Fruit fly (Drosophila melanogaster) whole organism, embryonic: Measurements from ENCODE around the gene hook.
A peak's percentile ranks its signal among the peaks of the same experiment; 100 is the strongest.

Source experiments
- Adf1 ChIP-seq: fragments of 200-800 bp; sonication (Bioruptor generic); IDR thresholded peaks from 2 replicates; pipeline ENCODE4 v1.3.6; 2022; ENCODE audit warnings: missing biosample characterization, missing genetic modification characterization
- B-H1 ChIP-seq: fragments of 200-800 bp; sonication (Bioruptor generic); IDR thresholded peaks from 3 replicates; pipeline ENCODE4 v1.3.6; 2022; ENCODE audit warnings: missing biosample characterization, missing genetic modification characterization
- CG10543 ChIP-seq: fragments of 200-800 bp; sonication (Bioruptor generic); optimal IDR thresholded peaks from 3 replicates; lab custom pipeline; 2017; ENCODE audit warnings: missing biosample characterization, mild to moderate bottlenecking, missing genetic modification characterization, moderate library complexity
- CG11456 ChIP-seq: fragments of 200-800 bp; sonication (Bioruptor generic); IDR thresholded peaks from 3 replicates; pipeline ENCODE4 v1.3.6; 2022; ENCODE audit warnings: missing biosample characterization, missing genetic modification characterization
- CG12104 ChIP-seq: fragments of 200-800 bp; sonication (Bioruptor generic); optimal IDR thresholded peaks from 3 replicates; lab custom pipeline; 2016; ENCODE audit warnings: missing biosample characterization, missing genetic modification characterization
- CG12155 ChIP-seq: fragments of 200-800 bp; sonication (Bioruptor generic); optimal IDR thresholded peaks from 3 replicates; lab custom pipeline; 2016; ENCODE audit warnings: missing biosample characterization, missing genetic modification characterization
- CG13296 ChIP-seq: fragments of 200-800 bp; sonication (Bioruptor generic); optimal IDR thresholded peaks from 3 replicates; lab custom pipeline; 2018; ENCODE audit warnings: missing biosample characterization, mild to moderate bottlenecking, missing genetic modification characterization
- CG13894 ChIP-seq: fragments of 200-800 bp; sonication (Bioruptor generic); optimal IDR thresholded peaks from 3 replicates; lab custom pipeline; 2018; ENCODE audit warnings: missing biosample characterization, mild to moderate bottlenecking, missing genetic modification characterization, moderate library complexity
- CG15269 ChIP-seq: fragments of 200-800 bp; sonication (Bioruptor generic); optimal IDR thresholded peaks from 2 replicates; lab custom pipeline; 2018; ENCODE audit warnings: missing biosample characterization, mild to moderate bottlenecking, missing genetic modification characterization, moderate library complexity
- CG17612 ChIP-seq: fragments of 200-800 bp; sonication (Bioruptor generic); IDR thresholded peaks from 2 replicates; pipeline ENCODE4 v1.3.6; 2022; ENCODE audit warnings: missing biosample characterization, missing genetic modification characterization
- CG32767 ChIP-seq: fragments of 200-800 bp; sonication (Bioruptor generic); IDR thresholded peaks from 2 replicates; pipeline ENCODE4 v1.3.6; 2022; ENCODE audit warnings: missing biosample characterization, missing genetic modification characterization
- CG4424 ChIP-seq: fragments of 200-800 bp; sonication (Bioruptor generic); optimal IDR thresholded peaks from 3 replicates; lab custom pipeline; 2016; ENCODE audit warnings: missing biosample characterization, missing genetic modification characterization
- CG4707 ChIP-seq: fragments of 200-800 bp; sonication (Bioruptor generic); optimal IDR thresholded peaks from 2 replicates; lab custom pipeline; 2018; ENCODE audit warnings: missing biosample characterization, mild to moderate bottlenecking, missing genetic modification characterization, moderate library complexity
- CG5953 ChIP-seq: fragments of 200-800 bp; sonication (Bioruptor generic); IDR thresholded peaks from 2 replicates; pipeline ENCODE4 v1.3.6; 2022; ENCODE audit warnings: missing biosample characterization, missing genetic modification characterization
- CG6175 ChIP-seq: fragments of 200-800 bp; sonication (Bioruptor generic); IDR thresholded peaks from 3 replicates; pipeline ENCODE4 v1.3.6; 2022; ENCODE audit warnings: missing biosample characterization, missing genetic modification characterization
- CG6791 ChIP-seq: fragments of 200-800 bp; sonication (Bioruptor generic); IDR thresholded peaks from 3 replicates; pipeline ENCODE4 v1.3.6; 2022; ENCODE audit warnings: missing biosample characterization, missing genetic modification characterization; ENCODE audit not compliant: partially characterized antibody
- CG6813 ChIP-seq: fragments of 200-800 bp; sonication (Bioruptor generic); optimal IDR thresholded peaks from 2 replicates; lab custom pipeline; 2017; ENCODE audit warnings: missing biosample characterization, missing genetic modification characterization, mild to moderate bottlenecking, moderate library complexity, missing genetic modification reagents
- CG7928 ChIP-seq: fragments of 200-800 bp; sonication (Bioruptor generic); optimal IDR thresholded peaks from 2 replicates; lab custom pipeline; 2017; ENCODE audit warnings: missing biosample characterization, mild to moderate bottlenecking, missing genetic modification characterization
- CG8089 ChIP-seq: fragments of 200-800 bp; sonication (Bioruptor generic); optimal IDR thresholded peaks from 3 replicates; lab custom pipeline; 2016; ENCODE audit warnings: missing biosample characterization, missing genetic modification characterization
- CG8290 ChIP-seq, 3 experiments: fragments of 200-800 bp; sonication (Bioruptor generic); optimal IDR thresholded peaks; 2 replicates each; lab custom pipeline; 2016 to 2019; ENCODE audit warnings: missing biosample characterization in 3 of 3, missing genetic modification characterization in 3 of 3, mild to moderate bottlenecking in 2 of 3, moderate library complexity in 1 of 3
- CG8388 ChIP-seq: fragments of 200-800 bp; sonication (Bioruptor generic); optimal IDR thresholded peaks from 2 replicates; lab custom pipeline; 2019; ENCODE audit warnings: missing biosample characterization, mild to moderate bottlenecking, missing genetic modification characterization, moderate library complexity
- Camta ChIP-seq: fragments of 200-800 bp; sonication (Bioruptor generic); optimal IDR thresholded peaks from 2 replicates; lab custom pipeline; 2016; ENCODE audit warnings: missing biosample characterization, missing genetic modification characterization
- Fer1 ChIP-seq: fragments of 200-800 bp; sonication (Bioruptor generic); optimal IDR thresholded peaks from 2 replicates; lab custom pipeline; 2017; ENCODE audit warnings: missing biosample characterization, mild to moderate bottlenecking, missing genetic modification characterization
- H15 ChIP-seq: fragments of 200-800 bp; sonication (Bioruptor generic); IDR thresholded peaks from 3 replicates; pipeline ENCODE4 v1.3.6; 2022; ENCODE audit warnings: missing biosample characterization, missing genetic modification characterization
- HHEX ChIP-seq: fragments of 200-800 bp; sonication (Bioruptor generic); optimal IDR thresholded peaks from 3 replicates; lab custom pipeline; 2017; ENCODE audit warnings: missing biosample characterization, mild to moderate bottlenecking, missing genetic modification characterization, missing genetic modification reagents
- HLH4C ChIP-seq: fragments of 200-800 bp; sonication (Bioruptor generic); IDR thresholded peaks from 3 replicates; pipeline ENCODE4 v1.3.6; 2022; ENCODE audit warnings: missing biosample characterization, missing genetic modification characterization; ENCODE audit not compliant: partially characterized antibody
- Lim3 ChIP-seq: fragments of 200-800 bp; sonication (Bioruptor generic); IDR thresholded peaks from 2 replicates; pipeline ENCODE4 v1.3.6; 2022; ENCODE audit warnings: missing biosample characterization, missing genetic modification characterization
- Mad ChIP-seq: fragments of 200-800 bp; sonication (Bioruptor generic); optimal IDR thresholded peaks from 2 replicates; lab custom pipeline; 2016; ENCODE audit warnings: missing biosample characterization, missing genetic modification characterization
- Spps ChIP-seq: fragments of 200-800 bp; sonication (Bioruptor generic); optimal IDR thresholded peaks from 2 replicates; lab custom pipeline; 2018; ENCODE audit warnings: missing biosample characterization, mild to moderate bottlenecking, missing genetic modification characterization
- Ssrp ChIP-seq: fragments of 200-800 bp; sonication (Bioruptor generic); optimal IDR thresholded peaks from 2 replicates; lab custom pipeline; 2018; ENCODE audit warnings: missing biosample characterization, mild to moderate bottlenecking, missing genetic modification characterization, moderate library complexity
- ato ChIP-seq: fragments of 200-800 bp; sonication (Bioruptor generic); IDR thresholded peaks from 2 replicates; pipeline ENCODE4 v1.3.6; 2022; ENCODE audit warnings: missing biosample characterization, missing genetic modification characterization; ENCODE audit not compliant: partially characterized antibody
- btn ChIP-seq: fragments of 200-800 bp; sonication (Bioruptor generic); optimal IDR thresholded peaks from 2 replicates; lab custom pipeline; 2016; ENCODE audit warnings: missing biosample characterization, missing genetic modification characterization
- cg ChIP-seq: fragments of 200-800 bp; sonication (Bioruptor generic); optimal IDR thresholded peaks from 3 replicates; lab custom pipeline; 2019; ENCODE audit warnings: missing biosample characterization, mild to moderate bottlenecking, missing genetic modification characterization, moderate library complexity
- ci ChIP-seq: fragments of 200-800 bp; sonication (Bioruptor generic); IDR thresholded peaks from 3 replicates; pipeline ENCODE4 v1.3.6; 2022; ENCODE audit warnings: missing biosample characterization, missing genetic modification characterization
- dan ChIP-seq: fragments of 200-800 bp; sonication (Bioruptor generic); IDR thresholded peaks from 2 replicates; pipeline ENCODE4 v1.3.6; 2022; ENCODE audit warnings: missing biosample characterization, missing genetic modification characterization
- dimm ChIP-seq: fragments of 200-800 bp; sonication (Bioruptor generic); IDR thresholded peaks from 2 replicates; pipeline ENCODE4 v1.3.6; 2022; ENCODE audit warnings: missing biosample characterization, missing genetic modification characterization
- exex ChIP-seq: fragments of 200-800 bp; sonication (Bioruptor generic); optimal IDR thresholded peaks from 4 replicates; lab custom pipeline; 2018; ENCODE audit warnings: missing biosample characterization, mild to moderate bottlenecking, missing genetic modification characterization, moderate library complexity
- fd102C ChIP-seq: fragments of 200-800 bp; sonication (Bioruptor generic); optimal IDR thresholded peaks from 2 replicates; lab custom pipeline; 2018; ENCODE audit warnings: missing biosample characterization, mild to moderate bottlenecking, missing genetic modification characterization, moderate library complexity
- fd64A ChIP-seq: fragments of 200-800 bp; sonication (Bioruptor generic); optimal IDR thresholded peaks from 3 replicates; lab custom pipeline; 2018; ENCODE audit warnings: missing biosample characterization, mild to moderate bottlenecking, missing genetic modification characterization
- hth ChIP-seq: fragments of >200 bp; optimal IDR thresholded peaks from 2 replicates; lab custom pipeline; 2017; ENCODE audit warnings: inconsistent platforms
- jigr1 ChIP-seq: fragments of 200-800 bp; sonication (Bioruptor generic); IDR thresholded peaks from 3 replicates; pipeline ENCODE4 v1.3.6; 2022; ENCODE audit warnings: missing biosample characterization, missing genetic modification characterization
- lbe ChIP-seq: fragments of 200-800 bp; sonication (Bioruptor generic); optimal IDR thresholded peaks from 2 replicates; lab custom pipeline; 2016; ENCODE audit warnings: missing biosample characterization, mild to moderate bottlenecking, missing genetic modification characterization
- ranshi ChIP-seq: fragments of 200-800 bp; sonication (Bioruptor generic); IDR thresholded peaks from 2 replicates; pipeline ENCODE4 v1.3.6; 2022; ENCODE audit warnings: missing biosample characterization, missing genetic modification characterization
- row ChIP-seq: fragments of 200-800 bp; sonication (Bioruptor generic); IDR thresholded peaks from 3 replicates; pipeline ENCODE4 v1.3.6; 2022; ENCODE audit warnings: missing biosample characterization, missing genetic modification characterization
- sisA ChIP-seq: fragments of 200-800 bp; sonication (Bioruptor generic); IDR thresholded peaks from 2 replicates; pipeline ENCODE4 v1.3.6; 2022; ENCODE audit warnings: missing biosample characterization, missing genetic modification characterization
- stc ChIP-seq: fragments of 200-800 bp; sonication (Bioruptor generic); IDR thresholded peaks from 2 replicates; pipeline ENCODE4 v1.3.6; 2022; ENCODE audit warnings: missing biosample characterization, missing genetic modification characterization
- trem ChIP-seq: fragments of 200-800 bp; optimal IDR thresholded peaks from 3 replicates; lab custom pipeline; 2019; ENCODE audit warnings: missing biosample characterization, mild to moderate bottlenecking, missing genetic modification characterization, moderate library complexity
- tx ChIP-seq: fragments of 200-800 bp; sonication (Bioruptor generic); optimal IDR thresholded peaks from 2 replicates; lab custom pipeline; 2016; ENCODE audit warnings: missing biosample characterization, missing genetic modification characterization
- usp ChIP-seq: fragments of >200 bp; optimal IDR thresholded peaks from 2 replicates; lab custom pipeline; 2017; ENCODE audit warnings: missing biosample characterization, missing genetic modification characterization
- wor ChIP-seq: fragments of 200-800 bp; sonication (Bioruptor generic); IDR thresholded peaks from 2 replicates; pipeline ENCODE4 v1.3.6; 2022; ENCODE audit warnings: missing biosample characterization, missing genetic modification characterization
- zen2 ChIP-seq: fragments of 200-800 bp; sonication (Bioruptor generic); IDR thresholded peaks from 3 replicates; pipeline ENCODE4 v1.3.6; 2022; ENCODE audit warnings: missing biosample characterization, missing genetic modification characterization; ENCODE audit not compliant: partially characterized antibody

hook gene

DNA sequence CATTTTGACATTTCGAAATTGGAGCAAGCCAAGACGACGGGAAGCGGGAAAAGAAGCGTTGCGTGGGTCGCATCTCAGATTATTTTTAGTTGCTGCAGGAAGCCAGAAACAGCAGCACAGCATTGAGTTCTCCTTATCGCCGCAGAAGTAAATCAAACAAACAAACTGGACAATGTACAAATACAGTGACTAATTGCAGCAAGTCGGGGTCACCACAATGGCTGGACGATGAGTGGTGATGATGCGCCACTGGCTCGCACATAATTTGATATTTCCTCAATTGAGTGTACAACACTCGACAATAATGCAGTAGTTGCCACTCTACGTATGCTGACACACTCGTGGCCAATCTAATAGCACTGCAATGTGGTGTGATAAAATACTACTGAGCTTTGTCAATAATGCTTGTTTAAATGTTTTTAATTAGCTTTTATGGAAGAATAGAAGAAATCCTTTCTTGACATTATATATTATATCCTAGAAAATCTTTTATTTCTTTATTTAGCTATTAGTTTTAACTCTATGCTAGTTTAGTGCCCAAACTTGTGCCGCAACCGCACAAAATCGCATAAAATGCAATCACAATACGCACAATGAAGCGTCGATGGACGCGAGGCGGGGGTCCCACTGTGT is 51.2 kb downstream of the hook start (continued):
- TF ChIP-seq CG17612 (GFP tag; lab: Robert Waterston, UW), result no peak
- no peak for TF ChIP-seq btn (GFP tag; lab: Kevin White, UChicago)
- TF ChIP-seq CG6175 (GFP tag; lab: Robert Waterston, UW), result no peak
- peak; percentile 46 for TF ChIP-seq CG8388 (GFP tag; lab: Kevin White, UChicago)
- no peak for TF ChIP-seq ato (GFP tag; lab: Robert Waterston, UW)
- no peak for TF ChIP-seq CG13894 (tag; lab: Kevin White, UChicago)
- TF ChIP-seq fd102C (GFP tag; lab: Kevin White, UChicago), result no peak
- TF ChIP-seq CG4424 (GFP tag; lab: Kevin White, UChicago), result peak; percentile 18
- TF ChIP-seq exex (tag; lab: Kevin White, UChicago), result no peak
- TF ChIP-seq Spps, result peak; percentile 24
- TF ChIP-seq CG5953 (GFP tag; lab: Robert Waterston, UW), result no peak
- no peak for TF ChIP-seq B-H1 (GFP tag; lab: Robert Waterston, UW)
- no peak for TF ChIP-seq CG11456 (GFP tag; lab: Robert Waterston, UW)
- TF ChIP-seq wor (GFP tag; lab: Robert Waterston, UW), result no peak
- TF ChIP-seq CG7928 (GFP tag; lab: Kevin White, UChicago), result no peak
- TF ChIP-seq HLH4C, result no peak
- TF ChIP-seq trem (tag; lab: Kevin White, UChicago), result peak; percentile 32
- TF ChIP-seq CG12104 (GFP tag; lab: Kevin White, UChicago), result no peak
- TF ChIP-seq ci (GFP tag; lab: Robert Waterston, UW), result peak; percentile 22; the same call in 1 of the 3 replicates
- TF ChIP-seq CG13296 (GFP tag; lab: Kevin White, UChicago), result no peak
- no peak for TF ChIP-seq CG4707 (GFP tag; lab: Kevin White, UChicago)
- TF ChIP-seq usp, result no peak
- TF ChIP-seq CG15269 (tag; lab: Kevin White, UChicago), result peak; percentile 28
- TF ChIP-seq zen2 (GFP tag; lab: Robert Waterston, UW), result no peak
- TF ChIP-seq cg (GFP tag; lab: Kevin White, UChicago), result no peak
- peak; percentile 52 for TF ChIP-seq row (GFP tag; lab: Robert Waterston, UW)
- no peak for TF ChIP-seq H15
- no peak for TF ChIP-seq Lim3 (GFP tag; lab: Robert Waterston, UW)
- no peak for TF ChIP-seq jigr1
- TF ChIP-seq CG8290 (GFP tag; optimal IDR thresholded peaks at IDR 0.05; lab: Kevin White, UChicago), result no peak
- no peak for TF ChIP-seq CG8290 (tag; optimal IDR thresholded peaks at IDR 0.05; lab: Kevin White, UChicago)
- TF ChIP-seq CG10543 (GFP tag; lab: Kevin White, UChicago), result no peak
- TF ChIP-seq hth (lab: Kevin White, UChicago), result no peak
- TF ChIP-seq Fer1 (GFP tag; lab: Kevin White, UChicago), result no peak
- 0 out of 2 replicates have a peak, but pooled peaks have one; percentile 9 for TF ChIP-seq CG32767 (GFP tag; lab: Robert Waterston, UW)
- TF ChIP-seq stc (GFP tag; lab: Robert Waterston, UW), result no peak
- TF ChIP-seq Camta (GFP tag; lab: Kevin White, UChicago), result no peak
- TF ChIP-seq Mad (GFP tag; lab: Kevin White, UChicago), result no peak
- TF ChIP-seq CG8089 (GFP tag; lab: Kevin White, UChicago), result no peak
- TF ChIP-seq Adf1 (GFP tag; lab: Robert Waterston, UW), result no peak
- peak; percentile 31 for TF ChIP-seq Ssrp (tag; lab: Kevin White, UChicago)
- TF ChIP-seq lbe (GFP tag; lab: Kevin White, UChicago), result no peak
- TF ChIP-seq ranshi (GFP tag; lab: Robert Waterston, UW), result no peak
- TF ChIP-seq CG6813 (GFP tag; lab: Kevin White, UChicago), result no peak
- no peak for TF ChIP-seq sisA
- TF ChIP-seq fd64A (GFP tag; lab: Kevin White, UChicago), result no peak
- no peak for TF ChIP-seq CG6791 (GFP tag; lab: Robert Waterston, UW)
- TF ChIP-seq dan, result no peak
- TF ChIP-seq dimm (GFP tag; lab: Robert Waterston, UW), result no peak
- no peak for TF ChIP-seq HHEX (GFP tag; lab: Kevin White, UChicago)
- TF ChIP-seq CG12155 (GFP tag; lab: Kevin White, UChicago), result no peak
- no peak for TF ChIP-seq tx (GFP tag; lab: Kevin White, UChicago)
